Fruit fly (Drosophila melanogaster) whole organism: ENCODE results near the gene Dyro.

ENCODE experiments used
- CG8478 ChIP-seq: fragments of >200 bp; optimal IDR thresholded peaks from 2 replicates; lab custom pipeline; 2018; ENCODE audit warnings: inconsistent platforms
- Dll ChIP-seq: fragments of >200 bp; optimal IDR thresholded peaks from 2 replicates; lab custom pipeline; 2017
- EcR ChIP-seq, 2 experiments: fragments of >200 bp; optimal IDR thresholded peaks; 2 replicates each; lab custom pipeline; 2017; ENCODE audit warnings: missing biosample characterization in 2 of 2, missing genetic modification characterization in 2 of 2, missing genetic modification reagents in 2 of 2
- pan ChIP-seq: fragments of >200 bp; optimal IDR thresholded peaks from 2 replicates; lab custom pipeline; 2017
- psq ChIP-seq: fragments of >200 bp; optimal IDR thresholded peaks from 2 replicates; lab custom pipeline; 2017
- usp ChIP-seq: fragments of >200 bp; optimal IDR thresholded peaks from 2 replicates; lab custom pipeline; 2017; ENCODE audit warnings: missing biosample characterization, missing genetic modification characterization, mixed read lengths

The Dyro gene

dm6 chr3L:11296150-11296800 is 556 bp upstream of the Dyro start:
- TF ChIP-seq EcR (GFP tag; optimal IDR thresholded peaks at IDR 0.05; lab: Kevin White, UChicago) = no peak
- no peak for TF ChIP-seq Dll (lab: Kevin White, UChicago)
- TF ChIP-seq usp (GFP tag; lab: Kevin White, UChicago) = no peak
- no peak for TF ChIP-seq CG8478 (lab: Kevin White, UChicago)
- no peak for TF ChIP-seq psq
- TF ChIP-seq pan (lab: Kevin White, UChicago) = no peak

dm6 chr3L:11295164-11295516 is 579 bp downstream of the Dyro start:
- TF ChIP-seq usp (GFP tag; lab: Kevin White, UChicago) = no peak
- TF ChIP-seq pan (lab: Kevin White, UChicago) = no peak
- TF ChIP-seq EcR (GFP tag; optimal IDR thresholded peaks at IDR 0.05; lab: Kevin White, UChicago) = no peak
- TF ChIP-seq CG8478 (lab: Kevin White, UChicago) = no peak
- no peak for TF ChIP-seq Dll (lab: Kevin White, UChicago)
- no peak for TF ChIP-seq psq

dm6 chr3L:11294496-11295163 is 1.1 kb downstream of the Dyro start:
- TF ChIP-seq usp (GFP tag; lab: Kevin White, UChicago) (no peak), Dll (lab: Kevin White, UChicago) (peak; percentile 95)

- no peak for TF ChIP-seq Dll (lab: Kevin White, UChicago)
Measured at dm6 chr3L:11293378-11293777, 2.3 kb downstream of the Dyro start.

dm6 chr3L:11292180-11292727 is 3.5 kb downstream of the Dyro start:
- TF ChIP-seq CG8478 (lab: Kevin White, UChicago) (no peak), pan (lab: Kevin White, UChicago) (no peak), psq (no peak), EcR (GFP tag; optimal IDR thresholded peaks at IDR 0.05; lab: Kevin White, UChicago) (no peak), Dll (lab: Kevin White, UChicago) (no peak), usp (GFP tag; lab: Kevin White, UChicago) (no peak)

dm6 chr3L:11291298-11292167 is 4.2 kb downstream of the Dyro start:
- TF ChIP-seq CG8478 (lab: Kevin White, UChicago) (no peak), psq (no peak), usp (GFP tag; lab: Kevin White, UChicago) (no peak), Dll (lab: Kevin White, UChicago) (no peak), EcR (GFP tag; optimal IDR thresholded peaks at IDR 0.05; lab: Kevin White, UChicago) (no peak), pan (lab: Kevin White, UChicago) (no peak)

dm6 chr3L:11290796-11291195 is 4.9 kb downstream of the Dyro start:
- no peak for TF ChIP-seq psq
- TF ChIP-seq pan (lab: Kevin White, UChicago) = no peak
- no peak for TF ChIP-seq usp (GFP tag; lab: Kevin White, UChicago)
- TF ChIP-seq CG8478 (lab: Kevin White, UChicago) = no peak
- TF ChIP-seq EcR (GFP tag; optimal IDR thresholded peaks at IDR 0.05; lab: Kevin White, UChicago) = no peak
- no peak for TF ChIP-seq Dll (lab: Kevin White, UChicago)

dm6 chr3L:11290200-11290599 is 5.5 kb downstream of the Dyro start:
- no peak for TF ChIP-seq EcR (GFP tag; optimal IDR thresholded peaks at IDR 0.05; lab: Kevin White, UChicago)
- TF ChIP-seq pan (lab: Kevin White, UChicago) = no peak
- TF ChIP-seq Dll (lab: Kevin White, UChicago) = no peak
- TF ChIP-seq CG8478 (lab: Kevin White, UChicago) = no peak
- no peak for TF ChIP-seq usp (GFP tag; lab: Kevin White, UChicago)
- no peak for TF ChIP-seq psq

- no peak for TF ChIP-seq Dll (lab: Kevin White, UChicago)
Measured at dm6 chr3L:11289130-11289716, 6.5 kb downstream of the Dyro start.

- no peak for TF ChIP-seq EcR (GFP tag; optimal IDR thresholded peaks at IDR 0.05; lab: Kevin White, UChicago)
- TF ChIP-seq pan (lab: Kevin White, UChicago) = no peak
- TF ChIP-seq usp (GFP tag; lab: Kevin White, UChicago) = no peak
- no peak for TF ChIP-seq CG8478 (lab: Kevin White, UChicago)
- no peak for TF ChIP-seq Dll (lab: Kevin White, UChicago)
- no peak for TF ChIP-seq psq
Measured at dm6 chr3L:11287977-11288376, 7.7 kb downstream of the Dyro start.

dm6 chr3L:11286603-11287011 is 9.1 kb downstream of the Dyro start:
- TF ChIP-seq usp (GFP tag; lab: Kevin White, UChicago) = no peak
- TF ChIP-seq psq = no peak
- TF ChIP-seq pan (lab: Kevin White, UChicago) = no peak
- TF ChIP-seq CG8478 (lab: Kevin White, UChicago) = no peak
- TF ChIP-seq EcR (GFP tag; optimal IDR thresholded peaks at IDR 0.05; lab: Kevin White, UChicago) = no peak
- no peak for TF ChIP-seq Dll (lab: Kevin White, UChicago)
